Worm (Caenorhabditis elegans) whole organism, L3 larva: ENCODE measurements around the gene trp-2.

Experiments used
- aly-2 ChIP-seq: fragments of 150-350 bp; optimal IDR thresholded peaks from 2 replicates; lab custom pipeline; 2014; ENCODE audit warnings: missing biosample characterization, missing genetic modification characterization
- ceh-9 ChIP-seq: sonication (generic microtip); optimal IDR thresholded peaks from 2 replicates; lab custom pipeline; 2018; ENCODE audit warnings: missing biosample characterization, missing genetic modification characterization
- lin-39 ChIP-seq: fragments of 150-350 bp; optimal IDR thresholded peaks from 2 replicates; lab custom pipeline; 2018; ENCODE audit warnings: missing biosample characterization, missing genetic modification reagents, missing genetic modification characterization
- mdl-1 ChIP-seq: fragments of 150-350 bp; optimal IDR thresholded peaks from 2 replicates; lab custom pipeline; 2014; ENCODE audit warnings: missing biosample characterization, missing genetic modification characterization
- nhr-12 ChIP-seq: fragments of 150-350 bp; optimal IDR thresholded peaks from 2 replicates; lab custom pipeline; 2014; ENCODE audit warnings: missing biosample characterization, missing genetic modification characterization
- nhr-237 ChIP-seq: fragments of 150-350 bp; optimal IDR thresholded peaks from 2 replicates; lab custom pipeline; 2014; ENCODE audit warnings: missing biosample characterization, missing genetic modification characterization
- nhr-43 ChIP-seq: sonication (generic microtip); optimal IDR thresholded peaks from 2 replicates; lab custom pipeline; 2016; ENCODE audit warnings: mild to moderate bottlenecking, missing genetic modification characterization, missing compliant biosample characterization; ENCODE audit not compliant: poor library complexity, severe bottlenecking
- nhr-67 ChIP-seq: fragments of 150-350 bp; optimal IDR thresholded peaks from 2 replicates; lab custom pipeline; 2014; ENCODE audit warnings: missing biosample characterization, missing genetic modification characterization
- nhr-76 ChIP-seq: fragments of 150-350 bp; sonication (generic microtip); optimal IDR thresholded peaks from 5 replicates; lab custom pipeline; 2014; ENCODE audit warnings: missing biosample characterization, missing genetic modification characterization
- pqm-1 ChIP-seq: fragments of 150-350 bp; optimal IDR thresholded peaks from 2 replicates; lab custom pipeline; 2017; ENCODE audit warnings: missing biosample characterization, missing genetic modification characterization, inconsistent platforms
- skn-1 ChIP-seq: fragments of 150-350 bp; optimal IDR thresholded peaks from 2 replicates; lab custom pipeline; 2014; ENCODE audit warnings: missing biosample characterization, missing genetic modification characterization
- unc-39 ChIP-seq: sonication (generic microtip); optimal IDR thresholded peaks from 4 replicates; lab custom pipeline; 2017; ENCODE audit warnings: missing biosample characterization, missing genetic modification characterization
- unc-62 ChIP-seq: fragments of 150-350 bp; sonication (generic microtip); optimal IDR thresholded peaks from 4 replicates; lab custom pipeline; 2014; ENCODE audit warnings: missing biosample characterization, missing genetic modification reagents, missing genetic modification characterization
- ztf-11 ChIP-seq: fragments of 150-350 bp; optimal IDR thresholded peaks from 2 replicates; lab custom pipeline; 2014; ENCODE audit warnings: missing biosample characterization, missing genetic modification characterization

DNA sequence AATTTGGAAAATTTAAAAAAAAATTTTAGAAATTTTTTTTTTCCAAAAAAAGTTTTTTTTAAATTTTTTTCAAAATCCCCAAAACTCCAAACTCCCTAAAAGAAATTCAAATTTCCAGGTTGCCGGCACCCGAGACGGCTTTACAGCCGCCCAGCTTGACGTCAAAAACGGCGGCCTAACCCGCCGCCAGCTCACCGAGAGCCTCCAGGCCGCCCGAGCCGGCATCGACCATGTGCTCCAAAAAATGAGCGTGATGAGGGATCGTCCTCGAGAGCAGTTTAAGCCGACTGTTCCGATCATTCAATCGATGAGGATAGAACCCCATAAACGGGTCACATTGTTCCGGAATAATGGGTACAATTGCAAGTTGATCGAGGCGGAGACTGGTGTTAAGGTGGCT, 52.1 kb downstream of the trp-2 start:
- TF ChIP-seq lin-39 (tag; lab: Kevin White, UChicago) (no peak), aly-2 (no peak), ceh-9 (tag; lab: Kevin White, UChicago) (no peak), nhr-237 (no peak), ztf-11 (no peak), mdl-1 (tag; lab: Kevin White, UChicago) (no peak), unc-62 (GFP tag; lab: Kevin White, UChicago) (no peak), nhr-67 (tag; lab: Kevin White, UChicago) (no peak), nhr-76 (tag; lab: Kevin White, UChicago) (no peak), pqm-1 (tag; lab: Kevin White, UChicago) (no peak), nhr-43 (tag; lab: Kevin White, UChicago) (no peak), skn-1 (no peak), nhr-12 (no peak), unc-39 (tag; lab: Kevin White, UChicago) (no peak)
